Worm (Caenorhabditis elegans): Measurements from ENCODE around the gene nlp-35.

nlp-35 gene

ce11 chrIV:9477135-9477928 lies 41.4 kb downstream of the nlp-35 start, which contains the start of gene wrt-3:
Gene wrt-3, minus strand, starts transcription at chrIV:9477456.
- TF ChIP-seq ztf-29 (GFP tag; IDR thresholded peaks at IDR 0.05) (no peak; the same call in 1 of the 2 replicates), ztf-23 (GFP tag; IDR thresholded peaks at IDR 0.05) (peak; percentile 96), T22C8.4 (GFP tag; IDR thresholded peaks at IDR 0.05) (peak; percentile 95), cog-1 (tag; optimal IDR thresholded peaks at IDR 0.05) (peak; percentile 58), klf-2 (GFP tag; conservative IDR thresholded peaks at IDR 0.05) (no peak; the same call in 1 of the 2 replicates), med-1 (GFP tag; optimal IDR thresholded peaks at IDR 0.05; ENCODE audit: insufficient read depth) (peak; percentile 89), flt-1 (GFP tag; IDR thresholded peaks at IDR 0.05) (peak; percentile 99), ref-1 (GFP tag; conservative IDR thresholded peaks at IDR 0.05) (peak; percentile 95), tab-1 (GFP tag; IDR thresholded peaks at IDR 0.05) (peak; percentile 98)

ce11 chrIV:9469293-9469692 lies 49.4 kb downstream of the nlp-35 start:
- no peak for TF ChIP-seq cog-1 (tag; optimal IDR thresholded peaks at IDR 0.05)

Measured in whole organism, midembryonic.